Fruit fly (Drosophila melanogaster): Measurements from ENCODE around the gene CG9426.

CG9426 gene

DNA sequence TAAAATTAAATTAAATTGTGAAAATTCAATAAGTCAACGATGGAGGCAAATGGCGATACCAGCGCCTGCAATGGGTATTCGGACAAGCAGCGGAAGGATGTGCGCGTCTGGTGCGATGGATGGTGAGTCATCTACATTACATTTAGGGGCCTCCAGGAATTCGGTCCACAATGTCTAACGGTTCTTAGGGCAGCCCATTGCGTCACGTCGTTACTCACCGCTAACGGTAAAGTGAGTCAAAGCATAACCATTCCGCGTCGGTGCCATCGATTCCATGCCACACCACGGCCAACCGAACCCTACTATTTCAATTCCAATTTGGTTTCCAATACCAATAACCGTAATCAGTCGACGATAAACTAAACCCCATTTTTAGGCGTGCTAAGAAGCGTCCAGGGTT is 15.6 kb downstream of the CG9426 start:
- TF ChIP-seq fd96Ca (GFP tag; IDR thresholded peaks at IDR 0.05): no peak
- TF ChIP-seq Snoo (tag; optimal IDR thresholded peaks at IDR 0.05): no peak
- TF ChIP-seq CG12605 (GFP tag; IDR thresholded peaks at IDR 0.05): no peak
- TF ChIP-seq CG34367 (tag; optimal IDR thresholded peaks at IDR 0.05): no peak
- no peak for TF ChIP-seq Pif1B (GFP tag; optimal IDR thresholded peaks at IDR 0.05)
- no peak for TF ChIP-seq D1 (tag; optimal IDR thresholded peaks at IDR 0.05)
- no peak for TF ChIP-seq gl (tag; optimal IDR thresholded peaks at IDR 0.05)
- TF ChIP-seq CG8159 (tag; optimal IDR thresholded peaks at IDR 0.05): no peak
- TF ChIP-seq Pif1A (GFP tag; optimal IDR thresholded peaks at IDR 0.05): no peak
- TF ChIP-seq CG15710 (tag; optimal IDR thresholded peaks at IDR 0.05): no peak
- no peak for TF ChIP-seq CG17806 (tag; optimal IDR thresholded peaks at IDR 0.05)
- no peak for TF ChIP-seq CG9948 (tag; optimal IDR thresholded peaks at IDR 0.05)
- no peak for TF ChIP-seq Ets98B (GFP tag; IDR thresholded peaks at IDR 0.05)
- no peak for TF ChIP-seq CG32121 (GFP tag; IDR thresholded peaks at IDR 0.05)
- no peak for TF ChIP-seq EcR (GFP tag; optimal IDR thresholded peaks at IDR 0.05)
- no peak for TF ChIP-seq CG13204 (GFP tag; optimal IDR thresholded peaks at IDR 0.05)

- TF ChIP-seq CG10348 (GFP tag; IDR thresholded peaks at IDR 0.05): no peak
- TF ChIP-seq D1 (tag; optimal IDR thresholded peaks at IDR 0.05): no peak
- TF ChIP-seq CG34367 (tag; optimal IDR thresholded peaks at IDR 0.05): no peak
- TF ChIP-seq CG8301 (tag; optimal IDR thresholded peaks at IDR 0.05): no peak
- TF ChIP-seq CG13204 (GFP tag; optimal IDR thresholded peaks at IDR 0.05): no peak
- TF ChIP-seq CG12605 (GFP tag; IDR thresholded peaks at IDR 0.05): peak; percentile 62
- no peak for TF ChIP-seq Pif1B (GFP tag; optimal IDR thresholded peaks at IDR 0.05)
- TF ChIP-seq CG9948 (tag; optimal IDR thresholded peaks at IDR 0.05): no peak
- peak; percentile 7 for TF ChIP-seq gl (tag; optimal IDR thresholded peaks at IDR 0.05)
- no peak for TF ChIP-seq CG32121 (GFP tag; IDR thresholded peaks at IDR 0.05)
- TF ChIP-seq rn (GFP tag; IDR thresholded peaks at IDR 0.05): no peak
- peak; percentile 54; the same call in 1 of the 2 replicates for TF ChIP-seq Ets98B (GFP tag; IDR thresholded peaks at IDR 0.05)
- TF ChIP-seq CG8159 (tag; optimal IDR thresholded peaks at IDR 0.05): no peak
- TF ChIP-seq CG4496 (GFP tag; IDR thresholded peaks at IDR 0.05): no peak
- TF ChIP-seq CG14655 (GFP tag; optimal IDR thresholded peaks at IDR 0.05): no peak
- TF ChIP-seq CG17806 (tag; optimal IDR thresholded peaks at IDR 0.05): no peak
- peak; percentile 52 for TF ChIP-seq EcR (GFP tag; optimal IDR thresholded peaks at IDR 0.05)
- TF ChIP-seq Snoo (tag; optimal IDR thresholded peaks at IDR 0.05): no peak
- peak; percentile 38; the same call in 1 of the 3 replicates for TF ChIP-seq fd96Ca (GFP tag; IDR thresholded peaks at IDR 0.05)
- TF ChIP-seq CG15710 (tag; optimal IDR thresholded peaks at IDR 0.05): peak; percentile 28
- no peak for TF ChIP-seq Pif1A (GFP tag; optimal IDR thresholded peaks at IDR 0.05)
These were observed 16.1 kb downstream of the CG9426 start, which contains the start of gene Pect for dm6 chr2L:13203437-13204137. Gene Pect, plus strand, starts transcription at chr2L:13203762.

dm6 chr2L:13202960-13203436 is 16.7 kb downstream of the CG9426 start, which contains the start of gene CG16972:
Gene CG16972, minus strand, starts transcription at chr2L:13203295.
- TF ChIP-seq CG12605 (GFP tag; IDR thresholded peaks at IDR 0.05): peak; percentile 7; the same call in 1 of the 2 replicates
- no peak for TF ChIP-seq EcR (GFP tag; optimal IDR thresholded peaks at IDR 0.05)

- TF ChIP-seq CG4496 (GFP tag; IDR thresholded peaks at IDR 0.05) (no peak), Pif1B (GFP tag; optimal IDR thresholded peaks at IDR 0.05) (no peak), CG15710 (tag; optimal IDR thresholded peaks at IDR 0.05) (no peak), CG8301 (tag; optimal IDR thresholded peaks at IDR 0.05) (no peak), CG9948 (tag; optimal IDR thresholded peaks at IDR 0.05) (no peak), rn (GFP tag; IDR thresholded peaks at IDR 0.05) (no peak), CG8159 (tag; optimal IDR thresholded peaks at IDR 0.05) (no peak), CG32121 (GFP tag; IDR thresholded peaks at IDR 0.05) (no peak), CG34367 (tag; optimal IDR thresholded peaks at IDR 0.05) (no peak), CG14655 (GFP tag; optimal IDR thresholded peaks at IDR 0.05) (no peak), CG12605 (GFP tag; IDR thresholded peaks at IDR 0.05) (no peak), EcR (GFP tag; optimal IDR thresholded peaks at IDR 0.05) (no peak), Ets98B (GFP tag; IDR thresholded peaks at IDR 0.05) (no peak), CG13204 (GFP tag; optimal IDR thresholded peaks at IDR 0.05) (no peak), CG10348 (GFP tag; IDR thresholded peaks at IDR 0.05) (no peak), Snoo (tag; optimal IDR thresholded peaks at IDR 0.05) (no peak), Pif1A (GFP tag; optimal IDR thresholded peaks at IDR 0.05) (no peak), fd96Ca (GFP tag; IDR thresholded peaks at IDR 0.05) (no peak), D1 (tag; optimal IDR thresholded peaks at IDR 0.05) (no peak)
These were observed 23.9 kb downstream of the CG9426 start for dm6 chr2L:13195822-13196221.

DNA sequence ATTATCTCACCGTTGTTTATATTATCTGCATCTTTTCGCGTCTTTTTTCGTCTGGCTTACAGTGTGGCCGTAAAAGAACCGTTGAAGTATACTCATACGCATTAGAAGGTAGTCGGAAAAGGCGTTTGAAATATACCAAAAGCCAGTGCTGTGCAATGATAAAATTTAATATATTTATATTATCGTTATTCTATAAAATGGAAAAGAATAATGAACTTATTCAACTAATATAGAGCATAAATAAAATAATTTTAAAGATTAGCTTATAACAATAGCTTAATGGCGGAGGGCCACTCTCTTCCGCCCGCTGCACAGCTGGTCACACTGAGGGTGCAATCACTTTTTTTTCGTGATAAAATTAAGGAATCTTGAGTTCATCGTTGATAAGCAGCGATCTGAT is 27.8 kb downstream of the CG9426 start, which contains the start of the genes CG16974 and Edem2:
Gene CG16974 (minus strand): TSS at position 86 of the 400 bp plus-strand sequence.
Gene Edem2 (plus strand): TSS at position 308 of the 400 bp plus-strand sequence.
- TF ChIP-seq Snoo (tag; optimal IDR thresholded peaks at IDR 0.05) (peak; percentile 53), fd96Ca (GFP tag; IDR thresholded peaks at IDR 0.05) (peak; percentile 71), CG4496 (GFP tag; IDR thresholded peaks at IDR 0.05) (peak; percentile 59; the same call in 1 of the 3 replicates), CG32121 (GFP tag; IDR thresholded peaks at IDR 0.05) (peak; percentile 56; the same call in 1 of the 2 replicates), EcR (GFP tag; optimal IDR thresholded peaks at IDR 0.05) (peak; percentile 28), rn (GFP tag; IDR thresholded peaks at IDR 0.05) (peak; percentile 42; the same call in 1 of the 2 replicates), CG15710 (tag; optimal IDR thresholded peaks at IDR 0.05) (peak; percentile 56), gl (tag; optimal IDR thresholded peaks at IDR 0.05) (no peak), CG17806 (tag; optimal IDR thresholded peaks at IDR 0.05) (no peak), Ets98B (GFP tag; IDR thresholded peaks at IDR 0.05) (peak; percentile 60)
